Worm (Caenorhabditis elegans) whole organism, early embryonic: ENCODE measurements around the gene bgal-1.

ENCODE experiments used
- B0310.2 ChIP-seq: sonication (generic microtip); optimal IDR thresholded peaks from 2 replicates; lab custom pipeline; 2016; ENCODE audit warnings: mild to moderate bottlenecking, missing genetic modification characterization, missing compliant biosample characterization
- F13C5.2 ChIP-seq: sonication (generic microtip); optimal IDR thresholded peaks from 2 replicates; lab custom pipeline; 2017; ENCODE audit warnings: mild to moderate bottlenecking, missing genetic modification characterization, inconsistent platforms, missing compliant biosample characterization
- aly-1 ChIP-seq: sonication (generic microtip); optimal IDR thresholded peaks from 2 replicates; lab custom pipeline; 2016; ENCODE audit warnings: missing genetic modification characterization, missing compliant biosample characterization
- ama-1 ChIP-seq: fragments of 150-350 bp; optimal IDR thresholded peaks from 2 replicates; lab custom pipeline; 2014
- ceh-13 ChIP-seq: fragments of 200-800 bp; sonication (Bioruptor generic); optimal IDR thresholded peaks from 2 replicates; lab custom pipeline; 2018; ENCODE audit warnings: mild to moderate bottlenecking, missing genetic modification characterization, missing compliant biosample characterization
- ceh-36 ChIP-seq: sonication (generic microtip); optimal IDR thresholded peaks from 2 replicates; lab custom pipeline; 2016; ENCODE audit warnings: missing genetic modification characterization, inconsistent platforms, missing compliant biosample characterization
- ets-7 ChIP-seq: sonication (generic microtip); optimal IDR thresholded peaks from 2 replicates; lab custom pipeline; 2016; ENCODE audit warnings: missing genotype, missing genetic modification characterization, missing compliant biosample characterization
- flt-1 ChIP-seq: fragments of 200-800 bp; sonication (Bioruptor generic); IDR thresholded peaks from 2 replicates; pipeline ENCODE4 v1.3.6; 2022; ENCODE audit warnings: missing genetic modification characterization, missing compliant biosample characterization
- hmbx-1 ChIP-seq: sonication (generic microtip); optimal IDR thresholded peaks from 2 replicates; lab custom pipeline; 2016; ENCODE audit warnings: mild to moderate bottlenecking, missing genetic modification characterization, missing compliant biosample characterization
- hmg-4 ChIP-seq: fragments of 200-800 bp; sonication (Bioruptor generic); optimal IDR thresholded peaks from 2 replicates; lab custom pipeline; 2018; ENCODE audit warnings: mild to moderate bottlenecking, missing genetic modification characterization, missing compliant biosample characterization
- hnd-1 ChIP-seq: sonication (generic microtip); optimal IDR thresholded peaks from 2 replicates; lab custom pipeline; 2016; ENCODE audit warnings: missing genetic modification characterization, missing compliant biosample characterization
- pes-1 ChIP-seq: fragments of 200-800 bp; sonication (Bioruptor generic); IDR thresholded peaks from 2 replicates; pipeline ENCODE4 v1.3.6; 2022; ENCODE audit warnings: missing genetic modification reagents, missing genetic modification characterization, missing compliant biosample characterization
- scrt-1 ChIP-seq: fragments of 200-800 bp; sonication (Bioruptor generic); IDR thresholded peaks from 2 replicates; pipeline ENCODE4 v1.3.6; 2022; ENCODE audit warnings: missing genetic modification characterization, missing compliant biosample characterization
- sea-1 ChIP-seq: fragments of 200-800 bp; sonication (Bioruptor generic); conservative IDR thresholded peaks from 2 replicates; pipeline ENCODE4 v1.3.6; 2022; ENCODE audit warnings: missing genetic modification characterization, missing compliant biosample characterization
- tbx-11 ChIP-seq: fragments of 200-800 bp; sonication (Bioruptor generic); IDR thresholded peaks from 2 replicates; pipeline ENCODE4 v1.3.6; 2022; ENCODE audit warnings: missing genetic modification characterization, missing compliant biosample characterization
- tbx-37 ChIP-seq: fragments of 200-800 bp; sonication (Bioruptor generic); conservative IDR thresholded peaks from 2 replicates; pipeline ENCODE4 v1.3.6; 2022; ENCODE audit warnings: missing genetic modification reagents, missing genetic modification characterization, missing compliant biosample characterization
- tra-4 ChIP-seq: sonication (generic microtip); optimal IDR thresholded peaks from 2 replicates; lab custom pipeline; 2017; ENCODE audit warnings: missing genetic modification characterization, missing compliant biosample characterization

bgal-1 gene

ce11 chrV:11225981-11226380 lies at the start of gene bgal-1:
TSS of gene bgal-1 (minus strand) at chrV:11226018.
- TF ChIP-seq ets-7 (tag; lab: Kevin White, UChicago) (no peak), hmbx-1 (tag; lab: Kevin White, UChicago) (no peak), flt-1 (no peak), ama-1 (no peak), ceh-13 (GFP tag; lab: Kevin White, UChicago) (no peak), B0310.2 (tag; lab: Kevin White, UChicago) (no peak), aly-1 (tag; lab: Kevin White, UChicago) (no peak), scrt-1 (no peak), pes-1 (GFP tag; lab: Robert Waterston, UW) (no peak), sea-1 (no peak), ceh-36 (tag; lab: Kevin White, UChicago) (no peak)

DNA sequence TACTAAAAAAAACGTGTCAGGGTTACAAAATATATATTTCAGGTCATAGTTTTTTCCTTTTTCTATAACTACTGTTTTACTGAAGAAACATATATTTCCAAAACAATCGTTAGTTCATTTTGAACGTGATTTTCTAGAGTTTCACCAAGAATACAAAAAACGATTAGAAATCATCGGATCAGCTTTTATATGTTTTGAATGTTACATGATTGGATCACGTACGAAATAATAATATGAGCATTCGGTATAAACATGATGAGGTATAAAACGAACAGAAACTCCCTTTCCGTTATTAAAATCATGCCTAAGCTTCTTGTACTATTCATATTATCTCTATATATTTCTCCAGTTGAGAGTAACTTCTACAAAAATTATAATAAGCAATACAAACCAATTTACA lies 47.0 kb upstream of the bgal-1 start, which contains the start of gene clec-223:
TSS of gene clec-223 (plus strand) at position 301 of the 400 bp plus-strand sequence.
- TF ChIP-seq ceh-36 (tag; lab: Kevin White, UChicago) (no peak), flt-1 (no peak), hnd-1 (no peak)

ce11 chrV:11271051-11271450 lies 45.2 kb upstream of the bgal-1 start, which contains the start of gene clec-222:
TSS of gene clec-222 (plus strand) at chrV:11271351.
- TF ChIP-seq hmg-4 (GFP tag; lab: Kevin White, UChicago), result no peak
- TF ChIP-seq B0310.2 (tag; lab: Kevin White, UChicago), result no peak
- no peak for TF ChIP-seq tbx-37
- TF ChIP-seq flt-1, result no peak
- no peak for TF ChIP-seq hnd-1
- TF ChIP-seq aly-1 (tag; lab: Kevin White, UChicago), result no peak
- TF ChIP-seq ceh-36 (tag; lab: Kevin White, UChicago), result no peak
- TF ChIP-seq hmbx-1 (tag; lab: Kevin White, UChicago), result no peak
- TF ChIP-seq F13C5.2, result no peak
- TF ChIP-seq tbx-11 (GFP tag; lab: Robert Waterston, UW), result no peak
- no peak for TF ChIP-seq tra-4 (tag; lab: Kevin White, UChicago)
- no peak for TF ChIP-seq sea-1
- TF ChIP-seq ets-7 (tag; lab: Kevin White, UChicago), result no peak
- TF ChIP-seq ama-1, result no peak
- no peak for TF ChIP-seq pes-1 (GFP tag; lab: Robert Waterston, UW)
- no peak for TF ChIP-seq scrt-1
- no peak for TF ChIP-seq ceh-13 (GFP tag; lab: Kevin White, UChicago)

ce11 chrV:11268791-11269190 lies 43.0 kb upstream of the bgal-1 start, which contains the start of gene str-115:
TSS of gene str-115 (plus strand) at chrV:11269091.
- TF ChIP-seq aly-1 (tag; lab: Kevin White, UChicago), result no peak
- no peak for TF ChIP-seq hmg-4 (GFP tag; lab: Kevin White, UChicago)
- no peak for TF ChIP-seq tra-4 (tag; lab: Kevin White, UChicago)
- no peak for TF ChIP-seq B0310.2 (tag; lab: Kevin White, UChicago)
- no peak for TF ChIP-seq hmbx-1 (tag; lab: Kevin White, UChicago)
- TF ChIP-seq flt-1, result no peak
- no peak for TF ChIP-seq tbx-11 (GFP tag; lab: Robert Waterston, UW)
- no peak for TF ChIP-seq hnd-1
- no peak for TF ChIP-seq tbx-37
- TF ChIP-seq ceh-13 (GFP tag; lab: Kevin White, UChicago), result no peak
- TF ChIP-seq ama-1, result no peak
- TF ChIP-seq ceh-36 (tag; lab: Kevin White, UChicago), result no peak
- no peak for TF ChIP-seq ets-7 (tag; lab: Kevin White, UChicago)
- TF ChIP-seq sea-1, result no peak
- no peak for TF ChIP-seq F13C5.2
- TF ChIP-seq scrt-1, result no peak
- no peak for TF ChIP-seq pes-1 (GFP tag; lab: Robert Waterston, UW)

DNA sequence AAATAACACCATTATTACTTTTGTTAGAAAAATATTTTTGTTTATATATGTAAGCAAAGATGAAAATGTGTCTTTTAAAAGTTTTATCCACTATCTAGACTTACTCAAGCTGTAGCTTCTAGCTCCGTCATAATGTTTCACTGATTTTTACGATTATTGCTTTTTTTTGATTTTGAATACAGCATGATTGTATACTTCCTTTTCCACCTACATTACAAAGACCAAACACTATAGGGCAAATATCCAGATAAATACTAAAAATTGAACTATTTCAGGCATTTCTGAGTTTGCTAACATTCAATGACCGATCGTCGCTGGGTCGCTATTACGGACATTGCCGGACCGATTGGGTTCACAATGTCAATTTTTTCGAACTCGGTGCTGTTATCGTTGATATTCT lies 40.9 kb upstream of the bgal-1 start, which contains the start of gene str-116:
TSS of gene str-116 (plus strand) at position 301 of the 400 bp plus-strand sequence.
- TF ChIP-seq aly-1 (tag; lab: Kevin White, UChicago) (no peak), F13C5.2 (no peak), pes-1 (GFP tag; lab: Robert Waterston, UW) (no peak), tbx-37 (no peak), sea-1 (no peak), tbx-11 (GFP tag; lab: Robert Waterston, UW) (no peak), scrt-1 (no peak), ceh-13 (GFP tag; lab: Kevin White, UChicago) (no peak), flt-1 (no peak), ceh-36 (tag; lab: Kevin White, UChicago) (no peak), hnd-1 (no peak), ets-7 (tag; lab: Kevin White, UChicago) (no peak), tra-4 (tag; lab: Kevin White, UChicago) (no peak), ama-1 (no peak), B0310.2 (tag; lab: Kevin White, UChicago) (no peak), hmbx-1 (tag; lab: Kevin White, UChicago) (no peak), hmg-4 (GFP tag; lab: Kevin White, UChicago) (no peak)

ce11 chrV:11265482-11265881 lies 39.7 kb upstream of the bgal-1 start, which contains the start of gene cln-3.1:
TSS of gene cln-3.1 (minus strand) at chrV:11265652.
- no peak for TF ChIP-seq flt-1

DNA sequence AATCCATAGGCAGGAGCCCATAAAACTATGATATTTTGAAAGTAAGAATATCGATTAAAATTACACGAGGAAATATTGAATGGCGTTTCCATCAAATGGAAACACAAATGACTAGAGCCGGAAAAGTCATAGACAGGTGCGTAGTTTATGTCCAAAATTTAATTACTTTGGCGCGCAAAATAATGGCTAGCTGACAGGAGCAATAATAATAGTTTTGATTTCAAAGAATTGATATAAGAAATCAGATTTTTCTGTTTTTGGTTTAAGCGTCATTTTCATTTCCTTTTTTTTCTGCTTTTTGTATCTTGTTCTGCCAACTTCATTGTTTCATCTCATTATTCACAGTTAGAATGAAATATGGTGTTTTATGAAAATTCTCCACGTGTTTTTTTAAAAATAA lies 37.2 kb upstream of the bgal-1 start, which contains the start of gene F07B10.4:
TSS of gene F07B10.4 (minus strand) at position 101 of the 400 bp plus-strand sequence.
- TF ChIP-seq tbx-37 (no peak), hmbx-1 (tag; lab: Kevin White, UChicago) (no peak), ceh-13 (GFP tag; lab: Kevin White, UChicago) (no peak), pes-1 (GFP tag; lab: Robert Waterston, UW) (no peak), flt-1 (no peak), tbx-11 (GFP tag; lab: Robert Waterston, UW) (no peak), hnd-1 (no peak), ceh-36 (tag; lab: Kevin White, UChicago) (no peak), B0310.2 (tag; lab: Kevin White, UChicago) (no peak), ama-1 (no peak)

ce11 chrV:11260622-11261021 lies 34.8 kb upstream of the bgal-1 start, which contains the start of gene F07B10.7:
TSS of gene F07B10.7 (minus strand) at chrV:11260722.
- TF ChIP-seq ceh-13 (GFP tag; lab: Kevin White, UChicago) (no peak), pes-1 (GFP tag; lab: Robert Waterston, UW) (no peak), ceh-36 (tag; lab: Kevin White, UChicago) (no peak), B0310.2 (tag; lab: Kevin White, UChicago) (no peak), hmg-4 (GFP tag; lab: Kevin White, UChicago) (no peak), F13C5.2 (no peak), scrt-1 (no peak), ets-7 (tag; lab: Kevin White, UChicago) (no peak), aly-1 (tag; lab: Kevin White, UChicago) (no peak), sea-1 (no peak), flt-1 (no peak), tra-4 (tag; lab: Kevin White, UChicago) (no peak), ama-1 (no peak)
